Fruit fly (Drosophila melanogaster) whole organism, embryonic: ENCODE results near the gene CG3032.

Experiments
- Abd-B ChIP-seq: fragments of 200-800 bp; sonication (Bioruptor generic); optimal IDR thresholded peaks from 2 replicates; lab custom pipeline; 2018; ENCODE audit warnings: missing biosample characterization, mild to moderate bottlenecking, missing genetic modification characterization, moderate library complexity
- Bgb ChIP-seq: fragments of 200-800 bp; sonication (Bioruptor generic); IDR thresholded peaks from 2 replicates; pipeline ENCODE4 v1.3.6; 2022; ENCODE audit warnings: missing biosample characterization, missing genetic modification characterization; ENCODE audit not compliant: partially characterized antibody
- CG10654 ChIP-seq: fragments of 200-800 bp; sonication (Bioruptor generic); optimal IDR thresholded peaks from 2 replicates; lab custom pipeline; 2016; ENCODE audit warnings: missing biosample characterization, missing genetic modification characterization
- CG11723 ChIP-seq: fragments of 200-800 bp; sonication (Bioruptor generic); optimal IDR thresholded peaks from 2 replicates; lab custom pipeline; 2017; ENCODE audit warnings: missing biosample characterization, mild to moderate bottlenecking, missing genetic modification characterization
- CG12104 ChIP-seq: fragments of 200-800 bp; sonication (Bioruptor generic); optimal IDR thresholded peaks from 3 replicates; lab custom pipeline; 2016; ENCODE audit warnings: missing biosample characterization, missing genetic modification characterization
- CG13894 ChIP-seq: fragments of 200-800 bp; sonication (Bioruptor generic); optimal IDR thresholded peaks from 3 replicates; lab custom pipeline; 2018; ENCODE audit warnings: missing biosample characterization, mild to moderate bottlenecking, missing genetic modification characterization, moderate library complexity
- CG15269 ChIP-seq: fragments of 200-800 bp; sonication (Bioruptor generic); optimal IDR thresholded peaks from 2 replicates; lab custom pipeline; 2018; ENCODE audit warnings: missing biosample characterization, mild to moderate bottlenecking, missing genetic modification characterization, moderate library complexity
- CG16813 ChIP-seq: fragments of 200-800 bp; sonication (Bioruptor generic); IDR thresholded peaks from 3 replicates; pipeline ENCODE4 v1.3.6; 2022; ENCODE audit warnings: missing biosample characterization, missing genetic modification characterization; ENCODE audit not compliant: partially characterized antibody
- CG17328 ChIP-seq: fragments of 200-800 bp; sonication (Bioruptor generic); IDR thresholded peaks from 2 replicates; pipeline ENCODE4 v1.3.6; 2022; ENCODE audit warnings: missing biosample characterization, missing genetic modification characterization
- CG17359 ChIP-seq: fragments of 200-800 bp; sonication (Bioruptor generic); optimal IDR thresholded peaks from 3 replicates; lab custom pipeline; 2018; ENCODE audit warnings: missing biosample characterization, mild to moderate bottlenecking, missing genetic modification characterization, moderate library complexity
- CG17829 ChIP-seq: fragments of 200-800 bp; optimal IDR thresholded peaks from 2 replicates; lab custom pipeline; 2019; ENCODE audit warnings: missing biosample characterization, mild to moderate bottlenecking, missing genetic modification characterization, moderate library complexity
- CG17912 ChIP-seq: fragments of 200-800 bp; sonication (Bioruptor generic); optimal IDR thresholded peaks from 2 replicates; lab custom pipeline; 2018; ENCODE audit warnings: missing biosample characterization, mild to moderate bottlenecking, missing genetic modification characterization
- CG18011 ChIP-seq: fragments of 200-800 bp; sonication (Bioruptor generic); optimal IDR thresholded peaks from 2 replicates; lab custom pipeline; 2017; ENCODE audit warnings: missing biosample characterization, missing genetic modification characterization, mild to moderate bottlenecking, moderate library complexity, missing genotype
- CG32767 ChIP-seq: fragments of 200-800 bp; sonication (Bioruptor generic); IDR thresholded peaks from 2 replicates; pipeline ENCODE4 v1.3.6; 2022; ENCODE audit warnings: missing biosample characterization, missing genetic modification characterization
- CG34224 ChIP-seq: fragments of 200-800 bp; sonication (Bioruptor generic); IDR thresholded peaks from 3 replicates; pipeline ENCODE4 v1.3.6; 2022; ENCODE audit warnings: missing biosample characterization, missing genetic modification characterization; ENCODE audit not compliant: partially characterized antibody
- CG3726 ChIP-seq: fragments of 200-800 bp; sonication (Bioruptor generic); IDR thresholded peaks from 3 replicates; pipeline ENCODE4, ENCODE4 v1.3.6; 2022; ENCODE audit warnings: missing biosample characterization, missing genetic modification characterization
- CG4282 ChIP-seq: fragments of 200-800 bp; sonication (Bioruptor generic); optimal IDR thresholded peaks from 2 replicates; lab custom pipeline; 2016; ENCODE audit warnings: missing biosample characterization, missing genetic modification characterization
- CG43689 ChIP-seq: fragments of 200-800 bp; sonication (Bioruptor generic); IDR thresholded peaks from 2 replicates; pipeline ENCODE4 v1.3.6; 2022; ENCODE audit warnings: missing biosample characterization, missing genetic modification characterization
- CG4854 ChIP-seq: fragments of 200-800 bp; sonication (Bioruptor generic); optimal IDR thresholded peaks from 2 replicates; lab custom pipeline; 2016; ENCODE audit warnings: missing biosample characterization, missing genetic modification characterization, inconsistent platforms
- CG6683 ChIP-seq: fragments of 200-800 bp; sonication (Bioruptor generic); optimal IDR thresholded peaks from 2 replicates; lab custom pipeline; 2017; ENCODE audit warnings: missing biosample characterization, mild to moderate bottlenecking, missing genetic modification characterization, missing genetic modification reagents
- Dfd ChIP-seq, 2 experiments: fragments of >200 bp; optimal IDR thresholded peaks; 2 replicates each; lab custom pipeline; 2017; ENCODE audit warnings: missing biosample characterization in 2 of 2, missing genetic modification characterization in 2 of 2
- E2f1 ChIP-seq: fragments of 200-800 bp; sonication (Bioruptor generic); IDR thresholded peaks from 2 replicates; pipeline ENCODE4 v1.3.6; 2022; ENCODE audit warnings: missing biosample characterization, missing genetic modification characterization
- Elba2 ChIP-seq: fragments of 200-800 bp; sonication (Bioruptor generic); optimal IDR thresholded peaks from 3 replicates; lab custom pipeline; 2016; ENCODE audit warnings: missing biosample characterization, missing genetic modification characterization
- HmgZ ChIP-seq: fragments of 200-800 bp; sonication (Bioruptor generic); optimal IDR thresholded peaks from 2 replicates; lab custom pipeline; 2018; ENCODE audit warnings: missing biosample characterization, mild to moderate bottlenecking, missing genetic modification characterization
- Hr3 ChIP-seq: fragments of 200-800 bp; sonication (Bioruptor generic); optimal IDR thresholded peaks from 3 replicates; lab custom pipeline; 2016; ENCODE audit warnings: missing biosample characterization, missing genetic modification characterization
- Hr51 ChIP-seq, 2 experiments: fragments of 200-800 bp; sonication (Bioruptor generic); optimal IDR thresholded peaks; 2 replicates in 1 of 2; 3 replicates in 1 of 2; lab custom pipeline; 2016 to 2018; ENCODE audit warnings: missing biosample characterization in 2 of 2, missing genetic modification characterization in 2 of 2, mild to moderate bottlenecking in 1 of 2, moderate library complexity in 1 of 2
- Oli ChIP-seq: fragments of 200-800 bp; sonication (Bioruptor generic); optimal IDR thresholded peaks from 2 replicates; lab custom pipeline; 2018; ENCODE audit warnings: missing biosample characterization, mild to moderate bottlenecking, missing genetic modification characterization, moderate library complexity
- Opbp ChIP-seq: fragments of 200-800 bp; sonication (Bioruptor generic); IDR thresholded peaks from 3 replicates; pipeline ENCODE4 v1.3.6; 2022; ENCODE audit warnings: missing biosample characterization, missing genetic modification characterization; ENCODE audit not compliant: partially characterized antibody
- Side ChIP-seq: fragments of 200-800 bp; sonication (Bioruptor generic); optimal IDR thresholded peaks from 2 replicates; lab custom pipeline; 2016; ENCODE audit warnings: missing biosample characterization, missing genetic modification characterization
- Sin3A ChIP-seq: fragments of >200 bp; optimal IDR thresholded peaks from 2 replicates; lab custom pipeline; 2018
- Vsx1 ChIP-seq: fragments of 200-800 bp; sonication (Bioruptor generic); optimal IDR thresholded peaks from 2 replicates; lab custom pipeline; 2017; ENCODE audit warnings: missing biosample characterization, mild to moderate bottlenecking, missing genetic modification characterization, missing genetic modification reagents
- ase ChIP-seq: fragments of 200-800 bp; sonication (Bioruptor generic); IDR thresholded peaks from 3 replicates; pipeline ENCODE4 v1.3.6; 2022; ENCODE audit warnings: missing biosample characterization, missing genetic modification characterization
- ash1 ChIP-seq: fragments of 200-800 bp; sonication (Bioruptor generic); optimal IDR thresholded peaks from 2 replicates; lab custom pipeline; 2018; ENCODE audit warnings: missing biosample characterization, mild to moderate bottlenecking, missing genetic modification characterization
- fd3F ChIP-seq: fragments of 200-800 bp; sonication (Bioruptor generic); optimal IDR thresholded peaks from 2 replicates; lab custom pipeline; 2018; ENCODE audit warnings: missing biosample characterization, mild to moderate bottlenecking, missing genetic modification characterization, moderate library complexity
- fd64A ChIP-seq: fragments of 200-800 bp; sonication (Bioruptor generic); optimal IDR thresholded peaks from 3 replicates; lab custom pipeline; 2018; ENCODE audit warnings: missing biosample characterization, mild to moderate bottlenecking, missing genetic modification characterization
- gce ChIP-seq: fragments of 200-800 bp; sonication (Bioruptor generic); IDR thresholded peaks from 3 replicates; pipeline ENCODE4 v1.3.6; 2022; ENCODE audit warnings: missing biosample characterization, missing genetic modification characterization
- ind ChIP-seq: fragments of 200-800 bp; sonication (Bioruptor generic); optimal IDR thresholded peaks from 3 replicates; lab custom pipeline; 2016; ENCODE audit warnings: missing biosample characterization, missing genetic modification characterization
- jigr1 ChIP-seq: fragments of 200-800 bp; sonication (Bioruptor generic); IDR thresholded peaks from 3 replicates; pipeline ENCODE4 v1.3.6; 2022; ENCODE audit warnings: missing biosample characterization, missing genetic modification characterization
- kah ChIP-seq: fragments of 200-800 bp; sonication (Bioruptor generic); optimal IDR thresholded peaks from 2 replicates; lab custom pipeline; 2018; ENCODE audit warnings: missing biosample characterization, mild to moderate bottlenecking, missing genetic modification characterization
- knrl ChIP-seq: fragments of 200-800 bp; sonication (Bioruptor generic); IDR thresholded peaks from 3 replicates; pipeline ENCODE4 v1.3.6; 2022; ENCODE audit warnings: missing biosample characterization, missing genetic modification characterization; ENCODE audit not compliant: partially characterized antibody
- mld ChIP-seq: fragments of 200-800 bp; sonication (Bioruptor generic); IDR thresholded peaks from 3 replicates; pipeline ENCODE4 v1.3.6; 2022; ENCODE audit warnings: missing biosample characterization, missing genetic modification characterization; ENCODE audit not compliant: partially characterized antibody
- nerfin-2 ChIP-seq: fragments of 200-800 bp; sonication (Bioruptor generic); IDR thresholded peaks from 2 replicates; pipeline ENCODE4 v1.3.6; 2022; ENCODE audit warnings: missing biosample characterization, missing genetic modification characterization; ENCODE audit not compliant: partially characterized antibody
- pnt ChIP-seq: fragments of 200-800 bp; sonication (Bioruptor generic); optimal IDR thresholded peaks from 3 replicates; lab custom pipeline; 2016; ENCODE audit warnings: missing biosample characterization, missing genetic modification characterization
- prd ChIP-seq, 3 experiments: fragments of >200 bp in 2 of 3; fragments of 200-800 bp in 1 of 3; sonication (Bioruptor generic) in 1 of 3; optimal IDR thresholded peaks in 2 of 3; IDR thresholded peaks in 1 of 3; 2 replicates in 2 of 3; 3 replicates in 1 of 3; pipeline versions ENCODE4 v1.3.6 to Lab custom; 2017 to 2022; ENCODE audit warnings: missing biosample characterization in 1 of 3, missing genetic modification characterization in 1 of 3
- sima ChIP-seq: fragments of 200-800 bp; sonication (Bioruptor generic); optimal IDR thresholded peaks from 2 replicates; lab custom pipeline; 2016; ENCODE audit warnings: missing biosample characterization, missing genetic modification characterization
- tio ChIP-seq: fragments of 200-800 bp; sonication (Bioruptor generic); optimal IDR thresholded peaks from 2 replicates; lab custom pipeline; 2017; ENCODE audit warnings: missing biosample characterization, missing genetic modification characterization, inconsistent platforms
- tna ChIP-seq: fragments of 200-800 bp; sonication (Bioruptor generic); IDR thresholded peaks from 2 replicates; pipeline ENCODE4 v1.3.6; 2022; ENCODE audit warnings: missing biosample characterization, missing genetic modification characterization; ENCODE audit not compliant: partially characterized antibody
- zf30C ChIP-seq: fragments of 200-800 bp; sonication (Bioruptor generic); optimal IDR thresholded peaks from 3 replicates; lab custom pipeline; 2018; ENCODE audit warnings: missing biosample characterization, mild to moderate bottlenecking, missing genetic modification characterization

The CG3032 gene

DNA sequence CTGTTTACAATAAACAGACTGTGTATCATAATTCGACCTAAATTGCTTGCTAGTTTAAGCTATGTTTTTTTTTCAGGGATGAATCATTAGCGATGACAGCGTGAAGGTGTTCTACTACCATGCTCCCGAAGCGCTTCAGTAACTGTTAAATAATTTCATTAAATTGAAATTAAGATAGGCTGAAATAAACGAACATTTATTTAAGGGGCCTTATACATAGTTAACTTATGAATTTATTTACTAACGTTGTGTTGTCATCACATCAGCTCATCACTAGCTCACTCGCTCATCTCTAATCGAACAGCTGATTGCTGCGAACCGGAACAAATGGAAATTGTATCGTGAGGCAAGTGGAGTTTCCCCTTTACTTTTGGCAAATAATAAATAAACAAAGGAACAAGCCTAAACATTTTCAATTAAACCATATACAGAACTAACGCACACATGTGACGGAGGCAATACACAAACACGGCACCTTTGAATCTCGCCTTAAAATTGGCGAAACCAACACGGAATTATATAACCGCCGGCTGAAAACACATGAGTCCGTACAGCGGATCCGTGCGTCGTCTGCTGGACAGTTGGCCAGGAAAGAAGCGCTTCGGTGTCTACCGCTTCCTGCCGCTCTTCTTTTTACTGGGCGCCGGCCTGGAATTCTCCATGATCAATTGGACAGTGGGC lies 2.5 kb downstream of the CG3032 start, which contains the start of the genes cm, sloth1 and sloth2 (continued):
- TF ChIP-seq Side (GFP tag; lab: Kevin White, UChicago) = peak; percentile 87
- peak; percentile 88 for TF ChIP-seq CG16813 (GFP tag; lab: Robert Waterston, UW)
- TF ChIP-seq fd64A (GFP tag; lab: Kevin White, UChicago) = no peak
- peak; percentile 64 for TF ChIP-seq CG4854
- peak; percentile 83 for TF ChIP-seq pnt (GFP tag; lab: Kevin White, UChicago)
- no peak for TF ChIP-seq sima
- peak; percentile 24 for TF ChIP-seq CG12104 (GFP tag; lab: Kevin White, UChicago)
- peak; percentile 42; the same call in 1 of the 3 replicates for TF ChIP-seq jigr1 (GFP tag; lab: Robert Waterston, UW)
- TF ChIP-seq zf30C = peak; percentile 13
- TF ChIP-seq fd3F = peak; percentile 80
- peak; percentile 89 for TF ChIP-seq CG34224
- peak; percentile 73; the same call in 2 of the 3 replicates for TF ChIP-seq Opbp (GFP tag; lab: Robert Waterston, UW)
- TF ChIP-seq knrl (GFP tag; lab: Robert Waterston, UW) = peak; percentile 89
- peak; percentile 94 for TF ChIP-seq HmgZ (tag; lab: Kevin White, UChicago)
- peak; percentile 68 for TF ChIP-seq CG4282 (GFP tag; lab: Kevin White, UChicago)
- TF ChIP-seq gce (GFP tag; lab: Robert Waterston, UW) = no peak
- peak; percentile 65; the same call in 2 of the 3 replicates for TF ChIP-seq CG3726
- peak; percentile 62 for TF ChIP-seq Sin3A (lab: Kevin White, UChicago)
- TF ChIP-seq CG13894 (tag; lab: Kevin White, UChicago) = peak; percentile 77
- TF ChIP-seq Dfd (GFP tag; optimal IDR thresholded peaks at IDR 0.05; lab: Kevin White, UChicago) = no peak
- TF ChIP-seq CG10654 (GFP tag; lab: Kevin White, UChicago) = peak; percentile 79
- peak; percentile 3 for TF ChIP-seq Elba2 (GFP tag; lab: Kevin White, UChicago)
- no peak for TF ChIP-seq ash1
- TF ChIP-seq Abd-B (GFP tag; lab: Kevin White, UChicago) = peak; percentile 75
- peak; percentile 77 for TF ChIP-seq ase (GFP tag; lab: Robert Waterston, UW)
- peak; percentile 83 to 93 for TF ChIP-seq Hr51 (GFP tag; optimal IDR thresholded peaks at IDR 0.05; lab: Kevin White, UChicago)
- TF ChIP-seq CG17829 (tag; lab: Kevin White, UChicago) = peak; percentile 87
- peak; percentile 20 for TF ChIP-seq kah
- peak; percentile 45 for TF ChIP-seq CG6683
- peak; percentile 33 for TF ChIP-seq Vsx1 (GFP tag; lab: Kevin White, UChicago)
- peak; percentile 87 for TF ChIP-seq E2f1 (GFP tag; lab: Robert Waterston, UW)
- TF ChIP-seq ind = peak; percentile 85
- peak; percentile 90 for TF ChIP-seq Hr3 (GFP tag; lab: Kevin White, UChicago)
- peak; percentile 70 for TF ChIP-seq CG32767 (GFP tag; lab: Robert Waterston, UW)
- TF ChIP-seq tio (GFP tag; lab: Kevin White, UChicago) = peak; percentile 81
- TF ChIP-seq CG43689 (GFP tag; lab: Robert Waterston, UW) = peak; percentile 68; the same call in 1 of the 2 replicates
- TF ChIP-seq prd (optimal IDR thresholded peaks at IDR 0.05; lab: Kevin White, UChicago) = no peak
- peak; percentile 94 for TF ChIP-seq prd (GFP tag; IDR thresholded peaks at IDR 0.05; lab: Robert Waterston, UW)
- peak; percentile 85 for TF ChIP-seq CG17359 (tag; lab: Kevin White, UChicago)
- TF ChIP-seq nerfin-2 (GFP tag; lab: Robert Waterston, UW) = peak; percentile 69
- peak; percentile 76 for TF ChIP-seq CG18011 (GFP tag; lab: Kevin White, UChicago)
- TF ChIP-seq CG17912 (GFP tag; lab: Kevin White, UChicago) = peak; percentile 72
- TF ChIP-seq CG17328 (GFP tag; lab: Robert Waterston, UW) = peak; percentile 87
- peak; percentile 35; the same call in 1 of the 2 replicates for TF ChIP-seq tna (GFP tag; lab: Robert Waterston, UW)
- peak; percentile 82 for TF ChIP-seq CG11723 (GFP tag; lab: Kevin White, UChicago)
- peak; percentile 72 for TF ChIP-seq Oli
- peak; percentile 79 for TF ChIP-seq Bgb
- TF ChIP-seq mld (GFP tag; lab: Robert Waterston, UW) = no peak
- peak; percentile 87 for TF ChIP-seq CG15269 (tag; lab: Kevin White, UChicago)
